Fruit fly (Drosophila melanogaster) whole organism, embryonic: Measurements from ENCODE around the gene Shmt.

Source experiments
- Aef1 ChIP-seq: fragments of 200-800 bp; sonication (Bioruptor generic); IDR thresholded peaks from 3 replicates; pipeline ENCODE4 v1.3.6; 2022; ENCODE audit warnings: missing biosample characterization, missing genetic modification characterization
- CG10209 ChIP-seq: fragments of 200-800 bp; sonication (Bioruptor generic); optimal IDR thresholded peaks from 3 replicates; lab custom pipeline; 2017; ENCODE audit warnings: missing biosample characterization, mild to moderate bottlenecking, missing genetic modification characterization, missing genetic modification reagents
- CG10274 ChIP-seq: fragments of 200-800 bp; sonication (Bioruptor generic); optimal IDR thresholded peaks from 3 replicates; lab custom pipeline; 2017; ENCODE audit warnings: missing biosample characterization, mild to moderate bottlenecking, missing genetic modification characterization
- CG10321 ChIP-seq: fragments of 200-800 bp; sonication (Bioruptor generic); IDR thresholded peaks from 2 replicates; pipeline ENCODE4 v1.3.6; 2022; ENCODE audit warnings: missing biosample characterization, missing genetic modification characterization
- CG10462 ChIP-seq: fragments of 200-800 bp; sonication (Bioruptor generic); optimal IDR thresholded peaks from 2 replicates; lab custom pipeline; 2016; ENCODE audit warnings: missing biosample characterization, missing genetic modification characterization
- CG13287 ChIP-seq: fragments of 200-800 bp; sonication (Bioruptor generic); IDR thresholded peaks from 2 replicates; pipeline ENCODE4 v1.3.6; 2022; ENCODE audit warnings: missing biosample characterization, missing genetic modification characterization; ENCODE audit not compliant: partially characterized antibody
- CG15011 ChIP-seq: fragments of 200-800 bp; sonication (Bioruptor generic); optimal IDR thresholded peaks from 3 replicates; lab custom pipeline; 2018; ENCODE audit warnings: missing biosample characterization, mild to moderate bottlenecking, missing genetic modification characterization
- CG15514 ChIP-seq: fragments of 200-800 bp; sonication (Bioruptor generic); optimal IDR thresholded peaks from 3 replicates; lab custom pipeline; 2017; ENCODE audit warnings: missing biosample characterization, missing genetic modification characterization, mild to moderate bottlenecking, moderate library complexity, missing genetic modification reagents
- CG16863 ChIP-seq: fragments of 200-800 bp; sonication (Bioruptor generic); optimal IDR thresholded peaks from 3 replicates; lab custom pipeline; 2016; ENCODE audit warnings: missing biosample characterization, missing genetic modification characterization
- CG17829 ChIP-seq: fragments of 200-800 bp; optimal IDR thresholded peaks from 2 replicates; lab custom pipeline; 2019; ENCODE audit warnings: missing biosample characterization, mild to moderate bottlenecking, missing genetic modification characterization, moderate library complexity
- CG31365 ChIP-seq: fragments of 200-800 bp; sonication (Bioruptor generic); optimal IDR thresholded peaks from 2 replicates; lab custom pipeline; 2018; ENCODE audit warnings: missing biosample characterization, mild to moderate bottlenecking, missing genetic modification characterization
- CG3407 ChIP-seq: fragments of 200-800 bp; sonication (Bioruptor generic); optimal IDR thresholded peaks from 2 replicates; lab custom pipeline; 2018; ENCODE audit warnings: missing biosample characterization, mild to moderate bottlenecking, missing genetic modification characterization
- CG3995 ChIP-seq: fragments of 200-800 bp; sonication (Bioruptor generic); optimal IDR thresholded peaks from 3 replicates; lab custom pipeline; 2016; ENCODE audit warnings: missing biosample characterization, missing genetic modification characterization
- CG4360 ChIP-seq: fragments of 200-800 bp; sonication (Bioruptor generic); IDR thresholded peaks from 2 replicates; pipeline ENCODE4 v1.3.6; 2022; ENCODE audit warnings: missing biosample characterization, missing genetic modification characterization
- CG4404 ChIP-seq: fragments of 200-800 bp; sonication (Bioruptor generic); IDR thresholded peaks from 2 replicates; pipeline ENCODE4 v1.3.6; 2022; ENCODE audit warnings: missing biosample characterization, missing genetic modification characterization
- CG4617 ChIP-seq: fragments of 200-800 bp; sonication (Bioruptor generic); optimal IDR thresholded peaks from 3 replicates; lab custom pipeline; 2016; ENCODE audit warnings: missing biosample characterization, missing genetic modification characterization, borderline replicate concordance
- CG4707 ChIP-seq: fragments of 200-800 bp; sonication (Bioruptor generic); optimal IDR thresholded peaks from 2 replicates; lab custom pipeline; 2018; ENCODE audit warnings: missing biosample characterization, mild to moderate bottlenecking, missing genetic modification characterization, moderate library complexity
- CG4730 ChIP-seq: fragments of 200-800 bp; sonication (Bioruptor generic); IDR thresholded peaks from 2 replicates; pipeline ENCODE4 v1.3.6; 2022; ENCODE audit warnings: missing biosample characterization, missing genetic modification characterization
- CG7928 ChIP-seq: fragments of 200-800 bp; sonication (Bioruptor generic); optimal IDR thresholded peaks from 2 replicates; lab custom pipeline; 2017; ENCODE audit warnings: missing biosample characterization, mild to moderate bottlenecking, missing genetic modification characterization
- CG9817 ChIP-seq: fragments of 200-800 bp; sonication (Bioruptor generic); optimal IDR thresholded peaks from 2 replicates; lab custom pipeline; 2018; ENCODE audit warnings: missing biosample characterization, mild to moderate bottlenecking, missing genetic modification characterization, moderate library complexity
- Dip2 ChIP-seq: fragments of 200-800 bp; sonication (Bioruptor generic); IDR thresholded peaks from 2 replicates; pipeline ENCODE4 v1.3.6; 2022; ENCODE audit warnings: missing biosample characterization, missing genetic modification characterization
- Dip3 ChIP-seq: fragments of 200-800 bp; sonication (Bioruptor generic); optimal IDR thresholded peaks from 3 replicates; lab custom pipeline; 2016; ENCODE audit warnings: missing biosample characterization, missing genetic modification characterization
- Dref ChIP-seq: fragments of 200-800 bp; sonication (Bioruptor generic); IDR thresholded peaks from 2 replicates; pipeline ENCODE4 v1.3.6; 2022; ENCODE audit warnings: missing biosample characterization, missing genetic modification characterization
- Eip74EF ChIP-seq, 2 experiments: fragments of 200-800 bp in 1 of 2; fragments of >200 bp in 1 of 2; sonication (Bioruptor generic) in 1 of 2; optimal IDR thresholded peaks; 2 replicates each; lab custom pipeline; 2017 to 2019; ENCODE audit warnings: missing biosample characterization in 2 of 2, missing genetic modification characterization in 2 of 2, mild to moderate bottlenecking in 1 of 2, moderate library complexity in 1 of 2
- Fer2 ChIP-seq: fragments of 200-800 bp; sonication (Bioruptor generic); optimal IDR thresholded peaks from 2 replicates; lab custom pipeline; 2018; ENCODE audit warnings: missing biosample characterization, mild to moderate bottlenecking, missing genetic modification characterization, moderate library complexity
- HmgD ChIP-seq: fragments of 200-800 bp; sonication (Bioruptor generic); optimal IDR thresholded peaks from 3 replicates; lab custom pipeline; 2016; ENCODE audit warnings: missing biosample characterization, missing genetic modification characterization
- Lpt ChIP-seq: fragments of >200 bp; optimal IDR thresholded peaks from 2 replicates; lab custom pipeline; 2018; ENCODE audit warnings: missing biosample characterization, missing genetic modification characterization
- Mes4 ChIP-seq: fragments of 200-800 bp; sonication (Bioruptor generic); optimal IDR thresholded peaks from 2 replicates; lab custom pipeline; 2016; ENCODE audit warnings: missing biosample characterization, missing genetic modification characterization
- Oaz ChIP-seq: fragments of 200-800 bp; sonication (Bioruptor generic); IDR thresholded peaks from 2 replicates; pipeline ENCODE4 v1.3.6; 2022; ENCODE audit warnings: missing biosample characterization, missing genetic modification characterization
- ash1 ChIP-seq: fragments of 200-800 bp; sonication (Bioruptor generic); optimal IDR thresholded peaks from 2 replicates; lab custom pipeline; 2018; ENCODE audit warnings: missing biosample characterization, mild to moderate bottlenecking, missing genetic modification characterization
- az2 ChIP-seq: fragments of 200-800 bp; sonication (Bioruptor generic); optimal IDR thresholded peaks from 3 replicates; lab custom pipeline; 2016; ENCODE audit warnings: missing biosample characterization, missing genetic modification characterization
- chif ChIP-seq, 2 experiments: fragments of 200-800 bp; sonication (Bioruptor generic); optimal IDR thresholded peaks; 3 replicates each; lab custom pipeline; 2016; ENCODE audit warnings: missing biosample characterization in 2 of 2, missing genetic modification characterization in 2 of 2
- cwo ChIP-seq: fragments of 200-800 bp; sonication (Bioruptor generic); optimal IDR thresholded peaks from 3 replicates; lab custom pipeline; 2017; ENCODE audit warnings: missing biosample characterization, missing genetic modification characterization, mild to moderate bottlenecking, moderate library complexity, missing genetic modification reagents
- dati ChIP-seq: fragments of 200-800 bp; sonication (Bioruptor generic); IDR thresholded peaks from 2 replicates; pipeline ENCODE4 v1.3.6; 2022; ENCODE audit warnings: missing biosample characterization, missing genetic modification characterization
- disco-r ChIP-seq: fragments of 200-800 bp; sonication (Bioruptor generic); optimal IDR thresholded peaks from 2 replicates; lab custom pipeline; 2016; ENCODE audit warnings: missing biosample characterization, missing genetic modification characterization
- ewg ChIP-seq: fragments of 200-800 bp; sonication (Bioruptor generic); optimal IDR thresholded peaks from 3 replicates; lab custom pipeline; 2017; ENCODE audit warnings: mild to moderate bottlenecking, missing biosample characterization, missing genetic modification reagents, missing genetic modification characterization
- fd102C ChIP-seq: fragments of 200-800 bp; sonication (Bioruptor generic); optimal IDR thresholded peaks from 2 replicates; lab custom pipeline; 2018; ENCODE audit warnings: missing biosample characterization, mild to moderate bottlenecking, missing genetic modification characterization, moderate library complexity
- fd96Cb ChIP-seq: fragments of 200-800 bp; sonication (Bioruptor generic); optimal IDR thresholded peaks from 2 replicates; lab custom pipeline; 2018; ENCODE audit warnings: missing biosample characterization, mild to moderate bottlenecking, missing genetic modification characterization, moderate library complexity
- ftz-f1 ChIP-seq: fragments of 200-800 bp; sonication (Bioruptor generic); optimal IDR thresholded peaks from 2 replicates; lab custom pipeline; 2016; ENCODE audit warnings: missing biosample characterization, missing genetic modification characterization
- gcm ChIP-seq: fragments of 200-800 bp; sonication (Bioruptor generic); optimal IDR thresholded peaks from 2 replicates; lab custom pipeline; 2019; ENCODE audit warnings: missing biosample characterization, mild to moderate bottlenecking, missing genetic modification characterization, moderate library complexity
- gsb-n ChIP-seq: fragments of 200-800 bp; sonication (Bioruptor generic); optimal IDR thresholded peaks from 3 replicates; lab custom pipeline; 2018; ENCODE audit warnings: missing biosample characterization, mild to moderate bottlenecking, missing genetic modification characterization
- gt ChIP-seq: fragments of 200-800 bp; sonication (Bioruptor generic); IDR thresholded peaks from 2 replicates; pipeline ENCODE4 v1.3.6; 2022; ENCODE audit warnings: missing biosample characterization, missing genetic modification characterization
- hth ChIP-seq: fragments of >200 bp; optimal IDR thresholded peaks from 2 replicates; lab custom pipeline; 2017; ENCODE audit warnings: inconsistent platforms
- jumu ChIP-seq: fragments of 200-800 bp; sonication (Bioruptor generic); optimal IDR thresholded peaks from 3 replicates; lab custom pipeline; 2016; ENCODE audit warnings: missing biosample characterization, missing genetic modification characterization
- lab ChIP-seq: fragments of 200-800 bp; sonication (Bioruptor generic); optimal IDR thresholded peaks from 3 replicates; lab custom pipeline; 2017; ENCODE audit warnings: missing biosample characterization, missing genetic modification characterization, mild to moderate bottlenecking, moderate library complexity, missing genetic modification reagents
- lmd ChIP-seq: fragments of 200-800 bp; sonication (Bioruptor generic); IDR thresholded peaks from 2 replicates; pipeline ENCODE4 v1.3.6; 2022; ENCODE audit warnings: missing biosample characterization, missing genetic modification characterization
- maf-S ChIP-seq: fragments of 200-800 bp; sonication (Bioruptor generic); optimal IDR thresholded peaks from 2 replicates; lab custom pipeline; 2016; ENCODE audit warnings: missing biosample characterization, missing genetic modification characterization
- nmo ChIP-seq: fragments of 200-800 bp; sonication (Bioruptor generic); optimal IDR thresholded peaks from 2 replicates; lab custom pipeline; 2018; ENCODE audit warnings: missing biosample characterization, mild to moderate bottlenecking, missing genetic modification characterization, moderate library complexity
- org-1 ChIP-seq: fragments of 200-800 bp; sonication (Bioruptor generic); optimal IDR thresholded peaks from 2 replicates; lab custom pipeline; 2017; ENCODE audit warnings: missing biosample characterization, missing genetic modification characterization
- sd ChIP-seq: fragments of 200-800 bp; sonication (Bioruptor generic); optimal IDR thresholded peaks from 3 replicates; lab custom pipeline; 2018; ENCODE audit warnings: missing biosample characterization, mild to moderate bottlenecking, missing genetic modification characterization, moderate library complexity
- sens ChIP-seq: fragments of 200-800 bp; sonication (Bioruptor generic); peaks from one replicate; lab custom pipeline; 2016; ENCODE audit warnings: missing biosample characterization, missing genetic modification characterization
- vfl ChIP-seq: fragments of 200-800 bp; sonication (Bioruptor generic); optimal IDR thresholded peaks from 2 replicates; lab custom pipeline; 2016; ENCODE audit warnings: missing biosample characterization, missing genetic modification characterization

The Shmt gene

DNA sequence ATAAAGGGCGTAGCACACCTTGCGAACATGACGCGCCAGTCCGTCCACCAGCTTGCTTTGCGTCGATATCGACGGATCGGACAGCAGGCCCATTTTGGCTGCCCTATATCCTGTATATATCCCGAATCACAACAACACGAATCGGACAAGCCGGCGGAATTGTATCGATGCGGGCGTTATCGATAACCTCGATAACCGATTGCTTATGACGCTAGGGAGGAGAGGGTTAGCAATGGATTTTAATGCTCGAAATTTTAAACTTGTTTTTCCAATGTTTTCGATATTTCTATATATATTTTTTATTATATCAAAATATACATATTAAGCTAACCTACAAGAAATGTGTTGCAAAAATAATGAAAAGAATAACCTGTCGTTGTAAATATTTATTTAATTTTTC, 43.4 kb downstream of the Shmt start, which contains the start of gene GAA1 (continued):
- TF ChIP-seq CG15514 (GFP tag; lab: Kevin White, UChicago) (peak; percentile 26), cwo (GFP tag; lab: Kevin White, UChicago) (no peak), gcm (GFP tag; lab: Kevin White, UChicago) (peak; percentile 84), CG17829 (tag; lab: Kevin White, UChicago) (peak; percentile 17), disco-r (no peak), CG13287 (GFP tag; lab: Robert Waterston, UW) (peak; percentile 86), CG4404 (GFP tag; lab: Robert Waterston, UW) (no peak), CG10321 (no peak), Fer2 (tag; lab: Kevin White, UChicago) (no peak), gsb-n (tag; lab: Kevin White, UChicago) (no peak), CG4360 (GFP tag; lab: Robert Waterston, UW) (peak; percentile 64; the same call in 1 of the 2 replicates), CG4707 (no peak), maf-S (no peak), CG15011 (GFP tag; lab: Kevin White, UChicago) (no peak), hth (no peak), CG16863 (GFP tag; lab: Kevin White, UChicago) (no peak), ewg (GFP tag; lab: Kevin White, UChicago) (no peak), nmo (GFP tag; lab: Kevin White, UChicago) (no peak), CG4730 (GFP tag; lab: Robert Waterston, UW) (no peak), Dip3 (GFP tag; lab: Kevin White, UChicago) (no peak), org-1 (GFP tag; lab: Kevin White, UChicago) (no peak), CG7928 (no peak), gt (GFP tag; lab: Robert Waterston, UW) (no peak), Lpt (GFP tag; lab: Kevin White, UChicago) (no peak), az2 (GFP tag; lab: Kevin White, UChicago) (no peak), CG9817 (no peak), dati (no peak), ash1 (GFP tag; lab: Kevin White, UChicago) (no peak), jumu (no peak), sens (GFP tag; lab: Kevin White, UChicago) (no peak), Dref (GFP tag; lab: Robert Waterston, UW) (peak; percentile 82), HmgD (GFP tag; lab: Kevin White, UChicago) (no peak), fd102C (GFP tag; lab: Kevin White, UChicago) (no peak), CG10462 (GFP tag; lab: Kevin White, UChicago) (no peak), CG3407 (GFP tag; lab: Kevin White, UChicago) (no peak), CG10209 (GFP tag; lab: Kevin White, UChicago) (no peak), CG4617 (GFP tag; lab: Kevin White, UChicago) (no peak), Eip74EF (GFP tag; optimal IDR thresholded peaks at IDR 0.05; lab: Kevin White, UChicago) (no peak), chif (GFP tag; optimal IDR thresholded peaks at IDR 0.05; lab: Kevin White, UChicago) (no peak), sd (tag; lab: Kevin White, UChicago) (no peak), Aef1 (GFP tag; lab: Robert Waterston, UW) (0 out of 3 replicates have a peak, but pooled peaks have one; percentile 9), lab (GFP tag; lab: Kevin White, UChicago) (no peak), Oaz (no peak), vfl (no peak), lmd (GFP tag; lab: Robert Waterston, UW) (no peak), Mes4 (GFP tag; lab: Kevin White, UChicago) (no peak), ftz-f1 (no peak), fd96Cb (tag; lab: Kevin White, UChicago) (no peak), Dip2 (GFP tag; lab: Robert Waterston, UW) (no peak), CG3995 (GFP tag; lab: Kevin White, UChicago) (no peak), CG31365 (tag; lab: Kevin White, UChicago) (no peak), CG10274 (GFP tag; lab: Kevin White, UChicago) (no peak)
